Fruit fly (Drosophila melanogaster) S2 (cell line): ENCODE measurements around the gene betaTub97EF.

Source experiments
- CG8478 ChIP-seq: fragments of >200 bp; optimal IDR thresholded peaks from 2 replicates; lab custom pipeline; 2018
- CTCF ChIP-seq, 2 experiments: fragments of >200 bp; optimal IDR thresholded peaks; 2 replicates each; lab custom pipeline; 2018

dm6 chr3R:28015028-28015427 is 26.8 kb upstream of the betaTub97EF start:
- TF ChIP-seq CG8478 (lab: Kevin White, UChicago) (no peak), CTCF (optimal IDR thresholded peaks at IDR 0.05; lab: Kevin White, UChicago) (no peak)
